Worm (Caenorhabditis elegans) whole organism, L1 larva: Measurements from ENCODE around the gene F28C10.1.

ENCODE experiments used
- dsc-1 ChIP-seq: sonication (generic microtip); optimal IDR thresholded peaks from 2 replicates; lab custom pipeline; 2016; ENCODE audit warnings: mild to moderate bottlenecking, missing genetic modification characterization, missing compliant biosample characterization
- fkh-8 ChIP-seq: sonication (generic microtip); optimal IDR thresholded peaks from 2 replicates; lab custom pipeline; 2016; ENCODE audit warnings: mild to moderate bottlenecking, missing genetic modification characterization, missing compliant biosample characterization
- nhr-90 ChIP-seq: sonication (generic microtip); optimal IDR thresholded peaks from 2 replicates; lab custom pipeline; 2016; ENCODE audit warnings: mild to moderate bottlenecking, missing genetic modification characterization, missing compliant biosample characterization; ENCODE audit not compliant: poor library complexity

DNA sequence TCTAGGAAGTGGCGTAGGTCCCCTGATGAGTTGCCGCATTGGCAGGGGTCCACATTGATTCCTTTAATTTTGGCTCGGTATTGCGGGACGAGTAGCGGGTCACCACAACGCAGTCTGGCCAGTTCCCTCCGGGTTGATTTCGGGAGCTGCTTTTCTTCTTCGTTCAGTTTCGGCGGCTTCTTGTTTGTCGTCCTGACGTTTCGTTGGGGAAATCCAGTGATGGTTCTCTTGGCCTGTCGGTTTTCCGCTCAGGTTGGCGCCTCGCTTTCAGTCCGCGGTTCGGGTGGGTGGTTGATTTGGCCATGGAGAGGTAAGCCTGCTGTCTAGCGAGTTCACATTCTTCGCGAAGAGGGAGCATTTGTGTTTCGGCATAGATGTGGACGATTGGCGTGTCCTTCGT lies 14.1 kb upstream of the F28C10.1 start:
- TF ChIP-seq nhr-90 (tag; lab: Kevin White, UChicago) (no peak), fkh-8 (no peak), dsc-1 (tag; lab: Kevin White, UChicago) (no peak)
